Fruit fly (Drosophila melanogaster) whole organism: ENCODE data around the gene lgs.

Source experiments
- CG8478 ChIP-seq: fragments of >200 bp; optimal IDR thresholded peaks from 2 replicates; lab custom pipeline; 2018; ENCODE audit warnings: inconsistent platforms
- Dll ChIP-seq: fragments of >200 bp; optimal IDR thresholded peaks from 2 replicates; lab custom pipeline; 2017
- EcR ChIP-seq, 2 experiments: fragments of >200 bp; optimal IDR thresholded peaks; 2 replicates each; lab custom pipeline; 2017; ENCODE audit warnings: missing biosample characterization in 2 of 2, missing genetic modification characterization in 2 of 2, missing genetic modification reagents in 2 of 2
- pan ChIP-seq: fragments of >200 bp; optimal IDR thresholded peaks from 2 replicates; lab custom pipeline; 2017
- psq ChIP-seq: fragments of >200 bp; optimal IDR thresholded peaks from 2 replicates; lab custom pipeline; 2017
- usp ChIP-seq: fragments of >200 bp; optimal IDR thresholded peaks from 2 replicates; lab custom pipeline; 2017; ENCODE audit warnings: missing biosample characterization, missing genetic modification characterization, mixed read lengths

lgs gene

DNA sequence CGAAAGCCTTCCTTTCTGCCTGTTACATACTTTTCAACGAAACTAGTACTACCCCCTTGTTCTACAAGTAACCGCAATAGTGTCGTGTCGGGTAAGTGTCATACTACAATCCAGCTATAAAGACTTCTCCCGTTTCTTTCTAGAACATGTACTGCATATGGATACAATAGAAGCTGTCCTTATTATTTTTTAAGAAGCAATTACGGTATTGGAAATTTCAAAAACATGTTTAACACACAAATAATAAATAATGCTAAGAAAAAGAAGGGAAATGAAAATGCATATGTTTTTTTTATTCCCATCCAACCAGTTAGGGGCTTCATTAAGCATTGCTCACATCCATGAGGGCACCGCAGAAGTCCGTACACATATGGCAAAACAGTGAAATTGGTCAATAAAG lies 14.2 kb downstream of the lgs start:
- TF ChIP-seq EcR (GFP tag; optimal IDR thresholded peaks at IDR 0.05; lab: Kevin White, UChicago) (no peak), usp (GFP tag; lab: Kevin White, UChicago) (no peak), pan (lab: Kevin White, UChicago) (no peak), CG8478 (lab: Kevin White, UChicago) (no peak), Dll (lab: Kevin White, UChicago) (no peak), psq (lab: Kevin White, UChicago) (no peak)

DNA sequence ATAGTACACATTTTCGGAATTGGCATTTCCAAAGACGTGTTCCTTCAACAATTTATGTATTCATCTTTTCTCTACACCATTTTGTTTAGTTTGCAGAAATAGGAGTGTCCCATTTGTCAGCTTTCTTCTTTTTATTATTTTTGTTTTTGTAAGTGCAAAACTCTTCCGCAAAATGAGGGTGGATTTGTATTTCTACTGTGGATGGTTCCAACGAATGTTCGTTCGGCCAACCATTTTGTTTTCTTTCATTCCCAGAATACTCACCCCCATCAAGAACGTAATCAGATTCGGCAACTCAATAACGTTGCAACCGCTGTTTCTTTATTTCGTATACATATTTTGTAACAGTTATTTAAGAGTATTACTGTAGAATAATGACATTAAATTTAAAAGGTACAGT lies 15.5 kb downstream of the lgs start:
- TF ChIP-seq CG8478 (lab: Kevin White, UChicago), result no peak
- no peak for TF ChIP-seq pan (lab: Kevin White, UChicago)
- no peak for TF ChIP-seq usp (GFP tag; lab: Kevin White, UChicago)
- no peak for TF ChIP-seq Dll (lab: Kevin White, UChicago)
- TF ChIP-seq EcR (GFP tag; optimal IDR thresholded peaks at IDR 0.05; lab: Kevin White, UChicago), result no peak
- TF ChIP-seq psq (lab: Kevin White, UChicago), result no peak

DNA sequence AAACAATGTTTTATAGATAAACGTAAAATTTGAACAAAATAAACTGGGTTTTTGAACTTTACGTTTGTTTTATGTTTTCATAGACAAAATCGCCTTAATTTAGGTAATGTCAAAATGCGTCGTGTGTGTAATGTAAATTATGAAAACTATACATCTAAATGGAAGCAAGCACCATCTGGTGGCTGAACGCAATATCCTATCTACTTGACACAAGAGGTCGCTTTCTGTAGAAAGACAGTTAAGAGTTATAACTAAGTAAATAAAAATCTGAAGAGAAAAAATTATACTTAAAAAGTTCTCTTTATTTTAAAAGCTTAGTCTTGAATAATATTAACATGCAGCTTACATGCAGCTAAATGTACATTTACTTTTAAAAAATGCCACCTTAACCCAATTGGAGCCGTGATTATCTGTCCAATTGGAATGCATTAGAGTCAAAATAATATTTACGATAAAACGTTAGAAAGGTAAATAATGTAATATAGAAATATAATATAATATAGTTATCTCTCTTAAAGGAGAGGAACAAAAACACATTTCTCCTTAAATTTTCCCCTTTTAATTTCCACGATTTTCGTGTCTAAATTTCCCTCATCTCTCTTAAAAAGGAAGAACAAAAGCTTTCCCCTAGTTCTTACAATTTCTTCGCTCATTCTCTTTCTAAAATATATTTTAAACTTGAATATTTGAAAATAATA lies 18.9 kb downstream of the lgs start:
- TF ChIP-seq Dll (lab: Kevin White, UChicago) (no peak), pan (lab: Kevin White, UChicago) (no peak), EcR (GFP tag; optimal IDR thresholded peaks at IDR 0.05; lab: Kevin White, UChicago) (no peak), psq (lab: Kevin White, UChicago) (no peak), CG8478 (lab: Kevin White, UChicago) (no peak), usp (GFP tag; lab: Kevin White, UChicago) (no peak)

DNA sequence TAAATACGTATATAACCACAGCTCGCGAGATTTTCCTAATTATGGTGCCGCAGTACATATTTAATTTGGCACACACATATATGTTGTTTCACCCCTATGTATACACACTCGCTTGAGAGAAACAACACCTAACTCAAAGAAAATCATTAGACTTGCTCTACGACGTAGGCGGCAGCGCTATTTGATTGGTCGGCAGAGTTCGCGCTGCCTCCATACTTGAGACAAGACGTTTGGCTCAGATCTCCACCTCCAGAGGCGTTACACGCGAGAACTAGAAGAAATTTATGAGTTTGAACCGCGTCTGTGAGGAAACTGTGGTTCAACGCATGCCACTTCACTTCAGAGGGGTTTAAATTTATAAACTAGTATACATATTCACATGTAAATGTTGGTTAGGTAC lies 20.4 kb downstream of the lgs start:
- TF ChIP-seq CG8478 (lab: Kevin White, UChicago) (no peak), usp (GFP tag; lab: Kevin White, UChicago) (no peak), pan (lab: Kevin White, UChicago) (no peak), psq (lab: Kevin White, UChicago) (no peak)

DNA sequence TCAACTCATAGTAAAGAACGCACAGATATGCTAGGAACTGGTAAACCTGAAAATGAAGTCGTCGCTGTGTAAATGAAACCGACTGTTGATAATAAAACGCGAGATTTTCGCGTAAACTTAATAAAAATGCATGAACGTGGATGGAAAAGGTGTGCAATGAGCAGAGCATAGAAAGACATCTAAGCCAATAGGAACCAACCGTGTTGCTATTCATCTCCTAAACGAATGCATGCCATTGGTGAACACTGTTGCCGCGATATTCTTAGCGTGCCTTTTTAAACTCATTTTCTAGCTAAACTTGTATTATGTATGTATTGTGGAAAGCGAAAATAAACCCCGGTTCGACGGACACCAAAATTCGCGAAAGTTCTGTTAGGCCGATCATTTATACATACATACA lies 21.9 kb downstream of the lgs start:
- TF ChIP-seq usp (GFP tag; lab: Kevin White, UChicago) (no peak), CG8478 (lab: Kevin White, UChicago) (no peak), EcR (GFP tag; optimal IDR thresholded peaks at IDR 0.05; lab: Kevin White, UChicago) (no peak), pan (lab: Kevin White, UChicago) (no peak), Dll (lab: Kevin White, UChicago) (no peak), psq (lab: Kevin White, UChicago) (no peak)

DNA sequence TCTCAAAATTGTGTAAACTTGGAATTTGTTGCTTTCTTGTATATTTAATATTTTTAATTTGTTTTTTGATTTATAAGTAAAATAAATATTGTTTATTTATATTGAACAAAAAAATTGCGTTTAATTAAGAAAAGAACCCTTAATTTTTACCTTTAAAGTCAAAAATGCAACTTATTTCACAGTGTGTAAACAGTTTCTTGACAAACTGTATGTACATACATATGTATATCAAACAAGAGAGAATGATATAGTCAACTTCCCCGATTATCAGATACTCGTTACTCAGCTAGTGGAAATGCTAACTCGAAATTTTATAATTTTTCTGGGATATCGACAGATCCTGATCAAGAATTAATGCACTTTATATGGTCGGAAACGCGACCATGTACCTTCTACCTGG lies 22.7 kb downstream of the lgs start:
- no peak for TF ChIP-seq Dll (lab: Kevin White, UChicago)
- no peak for TF ChIP-seq usp (GFP tag; lab: Kevin White, UChicago)
- TF ChIP-seq pan (lab: Kevin White, UChicago), result no peak
- no peak for TF ChIP-seq CG8478 (lab: Kevin White, UChicago)
- TF ChIP-seq psq (lab: Kevin White, UChicago), result no peak
- no peak for TF ChIP-seq EcR (GFP tag; optimal IDR thresholded peaks at IDR 0.05; lab: Kevin White, UChicago)

DNA sequence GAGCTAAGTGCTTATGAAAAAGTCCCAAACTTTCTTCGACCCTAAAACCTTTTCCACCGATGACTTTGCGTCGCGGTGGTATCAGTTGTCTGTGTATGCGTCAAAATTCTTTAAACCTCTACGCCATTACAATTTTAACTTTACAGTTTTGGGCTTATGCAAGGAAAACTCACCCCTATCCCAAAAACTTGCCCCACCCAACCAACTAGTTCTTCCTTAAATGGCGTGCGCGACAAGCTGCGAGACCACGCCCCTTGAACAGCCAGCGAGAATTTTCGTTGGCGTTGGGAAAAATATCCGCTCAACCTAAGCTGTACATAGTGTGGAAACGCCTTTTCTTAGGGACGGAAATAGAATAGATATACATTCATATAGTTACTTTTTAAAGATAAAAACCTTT lies 25.0 kb downstream of the lgs start:
- TF ChIP-seq psq (lab: Kevin White, UChicago), result no peak
- no peak for TF ChIP-seq EcR (GFP tag; optimal IDR thresholded peaks at IDR 0.05; lab: Kevin White, UChicago)
- no peak for TF ChIP-seq pan (lab: Kevin White, UChicago)
- no peak for TF ChIP-seq CG8478 (lab: Kevin White, UChicago)
- TF ChIP-seq Dll (lab: Kevin White, UChicago), result no peak
- TF ChIP-seq usp (GFP tag; lab: Kevin White, UChicago), result no peak

DNA sequence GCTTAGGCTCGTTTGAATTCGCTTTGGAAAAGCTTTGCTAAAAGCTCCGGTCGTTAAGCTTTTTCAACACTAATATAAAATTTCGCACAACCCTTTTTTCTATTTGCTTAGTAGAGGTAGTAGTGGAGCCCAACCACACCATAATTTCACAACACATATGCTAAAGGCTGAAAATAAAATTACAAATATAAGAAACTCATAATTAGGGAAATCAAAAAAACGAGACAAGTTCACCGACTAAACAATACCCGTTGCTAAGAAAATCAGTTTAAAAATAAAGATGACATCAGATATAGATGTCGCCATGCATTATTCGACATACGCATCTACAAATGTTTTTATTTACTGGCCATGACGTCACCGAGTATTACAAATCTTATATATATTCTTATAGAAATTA lies 27.4 kb downstream of the lgs start:
- TF ChIP-seq pan (lab: Kevin White, UChicago), result no peak
- TF ChIP-seq psq (lab: Kevin White, UChicago), result no peak
- TF ChIP-seq CG8478 (lab: Kevin White, UChicago), result no peak
- no peak for TF ChIP-seq Dll (lab: Kevin White, UChicago)
- no peak for TF ChIP-seq usp (GFP tag; lab: Kevin White, UChicago)
- TF ChIP-seq EcR (GFP tag; optimal IDR thresholded peaks at IDR 0.05; lab: Kevin White, UChicago), result no peak

DNA sequence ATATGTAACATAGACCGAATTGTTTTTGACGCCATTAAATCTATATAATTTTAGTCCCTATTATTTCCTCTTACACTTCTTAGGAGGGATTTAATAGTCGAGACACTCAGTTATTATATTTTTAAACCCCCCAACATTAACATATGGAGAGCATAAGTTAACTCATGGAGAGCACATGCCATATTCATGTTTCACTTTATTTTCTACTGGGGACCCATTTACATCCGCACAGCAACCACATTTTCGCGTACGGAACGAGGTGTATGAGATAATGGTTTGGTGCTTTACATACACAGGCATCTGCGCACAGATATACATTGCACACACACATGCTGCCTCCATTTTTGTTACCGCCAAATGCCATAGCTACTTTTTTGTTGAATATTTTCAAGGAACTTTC lies 32.2 kb downstream of the lgs start:
- TF ChIP-seq Dll (lab: Kevin White, UChicago) (no peak), psq (lab: Kevin White, UChicago) (no peak), CG8478 (lab: Kevin White, UChicago) (no peak), EcR (GFP tag; optimal IDR thresholded peaks at IDR 0.05; lab: Kevin White, UChicago) (no peak), usp (GFP tag; lab: Kevin White, UChicago) (no peak), pan (lab: Kevin White, UChicago) (no peak)

DNA sequence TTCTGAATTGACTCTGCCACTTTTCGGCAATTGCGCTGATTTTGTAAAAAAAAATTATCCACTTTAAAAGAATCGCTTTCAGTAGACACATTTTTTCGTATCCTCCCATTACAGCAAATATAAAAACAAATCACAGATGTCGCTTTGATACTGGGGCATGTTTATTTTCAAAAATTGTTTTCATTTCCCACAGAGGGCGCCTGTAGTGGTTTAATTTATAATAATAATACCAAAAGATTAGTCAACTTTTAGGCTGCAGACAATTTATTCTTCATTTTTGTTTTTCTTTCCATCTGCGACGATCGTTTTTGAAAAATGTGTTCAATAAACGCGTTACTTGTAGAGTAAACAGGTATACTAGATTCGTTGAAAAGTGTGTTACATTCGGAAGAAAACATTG lies 36.9 kb downstream of the lgs start:
- TF ChIP-seq pan (lab: Kevin White, UChicago) (no peak), usp (GFP tag; lab: Kevin White, UChicago) (no peak)

DNA sequence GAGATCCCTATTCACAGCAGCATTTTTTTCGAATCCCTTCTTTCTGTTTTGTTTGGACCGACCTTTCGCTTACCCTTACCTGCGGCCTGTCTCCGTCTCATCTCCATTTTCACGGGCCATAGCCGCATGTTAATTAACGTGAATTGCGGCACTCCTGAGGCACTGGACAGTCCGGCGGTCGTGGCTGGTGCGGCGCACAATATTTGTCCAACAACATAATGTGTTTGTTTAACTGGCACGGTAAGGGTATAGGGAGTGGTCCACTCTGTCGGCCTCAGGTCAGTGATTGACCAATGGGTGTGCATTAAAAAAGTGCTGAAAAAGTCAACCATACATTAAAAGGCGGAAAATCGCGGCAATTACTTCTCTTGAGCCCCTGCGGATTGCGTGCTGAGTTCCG lies 37.4 kb downstream of the lgs start:
- TF ChIP-seq usp (GFP tag; lab: Kevin White, UChicago) (no peak), psq (lab: Kevin White, UChicago) (no peak), EcR (GFP tag; optimal IDR thresholded peaks at IDR 0.05; lab: Kevin White, UChicago) (no peak), Dll (lab: Kevin White, UChicago) (no peak)

DNA sequence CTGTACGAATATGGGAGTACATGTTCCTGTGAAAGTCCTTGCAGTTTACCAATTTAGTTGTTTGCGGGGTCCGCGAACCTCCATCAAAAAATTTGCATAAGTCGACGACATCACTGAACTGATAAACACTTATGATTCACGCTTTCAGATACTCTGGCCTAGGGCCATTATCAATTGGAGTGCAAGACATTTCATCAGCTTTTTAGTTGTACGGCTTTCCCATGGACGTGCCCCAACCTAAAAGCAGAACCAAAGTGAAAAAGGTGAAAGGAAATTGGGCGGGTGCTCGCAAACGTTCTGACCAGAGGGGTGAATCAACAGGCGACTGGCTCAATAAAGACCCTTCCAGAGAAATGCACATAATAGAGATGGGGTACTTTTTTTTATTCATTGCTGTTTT lies 38.5 kb downstream of the lgs start:
- no peak for TF ChIP-seq Dll (lab: Kevin White, UChicago)
- TF ChIP-seq EcR (GFP tag; optimal IDR thresholded peaks at IDR 0.05; lab: Kevin White, UChicago), result no peak
- no peak for TF ChIP-seq usp (GFP tag; lab: Kevin White, UChicago)
- TF ChIP-seq CG8478 (lab: Kevin White, UChicago), result no peak
- no peak for TF ChIP-seq psq (lab: Kevin White, UChicago)
- no peak for TF ChIP-seq pan (lab: Kevin White, UChicago)
